Fruit fly (Drosophila melanogaster): ENCODE results near the gene RhoGAP102A.
A peak's percentile ranks its signal among the peaks of the same experiment; 100 is the strongest.

Gene RhoGAP102A

dm6 chr4:231185-231584 is 23.6 kb upstream of the RhoGAP102A start (continued):
- TF ChIP-seq CG15696 (tag; optimal IDR thresholded peaks at IDR 0.05) (peak; percentile 43), CG10147 (GFP tag; optimal IDR thresholded peaks at IDR 0.05) (peak; percentile 6), ham (GFP tag; IDR thresholded peaks at IDR 0.05) (no peak), CG8290 (GFP tag; optimal IDR thresholded peaks at IDR 0.05) (no peak), CG8290 (tag; optimal IDR thresholded peaks at IDR 0.05) (peak in 1 of 2 experiments; percentile 21), Myb (GFP tag; optimal IDR thresholded peaks at IDR 0.05) (no peak), inv (GFP tag; IDR thresholded peaks at IDR 0.05; ENCODE audit: partially characterized antibody) (no peak), cg (GFP tag; optimal IDR thresholded peaks at IDR 0.05) (peak; percentile 67), Rx (GFP tag; IDR thresholded peaks at IDR 0.05) (no peak), prd (optimal IDR thresholded peaks at IDR 0.05) (no peak), prd (GFP tag; IDR thresholded peaks at IDR 0.05) (no peak), CG17568 (GFP tag; optimal IDR thresholded peaks at IDR 0.05) (peak; percentile 9), Sox100B (GFP tag; optimal IDR thresholded peaks at IDR 0.05) (peak; percentile 27), bsh (GFP tag; optimal IDR thresholded peaks at IDR 0.05) (peak in 1 of 2 experiments; percentile 17), CG17359 (tag; optimal IDR thresholded peaks at IDR 0.05) (peak; percentile 21), Med (GFP tag) (peak; percentile 31)

dm6 chr4:238400-238799 is 16.4 kb upstream of the RhoGAP102A start:
- TF ChIP-seq ftz-f1 (GFP tag; optimal IDR thresholded peaks at IDR 0.05) (no peak), bab2 (GFP tag; optimal IDR thresholded peaks at IDR 0.05) (no peak), CG15073 (GFP tag; optimal IDR thresholded peaks at IDR 0.05) (no peak), CG8089 (GFP tag; optimal IDR thresholded peaks at IDR 0.05) (peak; percentile 75), cas (GFP tag; IDR thresholded peaks at IDR 0.05) (no peak), CG2199 (GFP tag; IDR thresholded peaks at IDR 0.05) (peak; percentile 88)

- TF ChIP-seq CG7987 (GFP tag; optimal IDR thresholded peaks at IDR 0.05) = no peak
- no peak for TF ChIP-seq CG32532 (GFP tag; IDR thresholded peaks at IDR 0.05)
- no peak for TF ChIP-seq dmrt99B (tag; optimal IDR thresholded peaks at IDR 0.05)
- no peak for TF ChIP-seq lov (optimal IDR thresholded peaks at IDR 0.05)
- TF ChIP-seq lov (GFP tag; IDR thresholded peaks at IDR 0.05) = no peak
- no peak for TF ChIP-seq CG10462 (GFP tag; optimal IDR thresholded peaks at IDR 0.05)
- TF ChIP-seq CG31224 (GFP tag; IDR thresholded peaks at IDR 0.05) = no peak
- no peak for TF ChIP-seq D19A (tag; optimal IDR thresholded peaks at IDR 0.05)
Measured at dm6 chr4:240850-241249, 13.9 kb upstream of the RhoGAP102A start.

- TF ChIP-seq CG15269 (tag; optimal IDR thresholded peaks at IDR 0.05) (no peak), CG30020 (tag; optimal IDR thresholded peaks at IDR 0.05) (peak; percentile 61), gfzf (GFP tag; optimal IDR thresholded peaks at IDR 0.05) (no peak), bcd (GFP tag; optimal IDR thresholded peaks at IDR 0.05) (no peak), dan (GFP tag; IDR thresholded peaks at IDR 0.05) (no peak), ewg (GFP tag; optimal IDR thresholded peaks at IDR 0.05) (peak; percentile 87), CG7556 (GFP tag; optimal IDR thresholded peaks at IDR 0.05) (no peak), CG12769 (tag; optimal IDR thresholded peaks at IDR 0.05) (no peak), CG13123 (GFP tag; optimal IDR thresholded peaks at IDR 0.05) (no peak), Oaz (GFP tag; IDR thresholded peaks at IDR 0.05) (no peak), CG17829 (tag; optimal IDR thresholded peaks at IDR 0.05) (no peak), CG8281 (tag; optimal IDR thresholded peaks at IDR 0.05) (no peak), Sox100B (GFP tag; optimal IDR thresholded peaks at IDR 0.05) (no peak), CG7928 (GFP tag; optimal IDR thresholded peaks at IDR 0.05) (peak; percentile 53), jumu (GFP tag; optimal IDR thresholded peaks at IDR 0.05) (no peak), tup (GFP tag; optimal IDR thresholded peaks at IDR 0.05) (no peak), fd3F (GFP tag; optimal IDR thresholded peaks at IDR 0.05) (no peak), CG1602 (GFP tag; optimal IDR thresholded peaks at IDR 0.05) (no peak), CG13894 (tag; optimal IDR thresholded peaks at IDR 0.05) (peak; percentile 61), en (GFP tag; optimal IDR thresholded peaks at IDR 0.05) (no peak)
Measured at dm6 chr4:253176-253575, 1.6 kb upstream of the RhoGAP102A start, which contains the start of gene dpr7. TSS of gene dpr7 (minus strand) at chr4:253329.
